Fruit fly (Drosophila melanogaster): ENCODE results near the gene Rpt3R.
A peak's percentile ranks its signal among the peaks of the same experiment; 100 is the strongest.

Rpt3R gene

DNA sequence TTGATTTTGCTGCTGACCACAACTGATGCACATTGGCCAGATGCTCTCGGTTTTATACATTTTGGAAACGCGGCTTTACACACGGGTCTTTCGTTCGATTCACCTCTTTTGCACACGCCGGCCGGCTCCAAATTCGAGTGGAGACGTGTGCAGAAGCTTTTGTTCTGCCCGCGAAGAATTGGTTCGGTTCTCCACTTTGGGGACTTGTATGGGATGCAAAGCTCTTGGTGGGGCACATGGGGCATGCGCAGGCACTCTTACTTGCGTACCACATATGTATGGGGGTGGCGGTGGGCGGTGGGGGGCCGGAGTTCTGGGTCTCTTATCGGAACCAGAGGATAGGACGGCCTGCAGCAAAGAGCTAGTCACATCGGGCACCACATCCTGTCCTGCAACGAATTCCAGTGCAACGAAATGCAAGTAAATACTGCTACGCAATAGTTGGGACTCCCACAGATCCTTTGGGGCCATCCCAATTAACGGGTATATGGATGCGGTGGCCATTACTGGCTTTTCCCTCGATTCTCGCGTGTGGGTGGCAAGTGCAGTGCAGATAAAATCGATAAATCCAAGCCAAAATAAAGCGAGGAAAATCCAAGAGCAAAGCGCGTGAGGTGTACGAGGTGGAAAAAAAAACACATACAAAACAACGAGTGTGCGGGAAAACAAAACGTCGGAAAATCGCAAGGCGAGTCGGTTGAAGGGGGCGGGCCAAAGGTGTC lies 28.2 kb upstream of the Rpt3R start, which contains the start of the genes MtnA and CG8500 (continued):
- TF ChIP-seq CG6854 (GFP tag; optimal IDR thresholded peaks at IDR 0.05) (no peak), Sry-β (GFP tag; optimal IDR thresholded peaks at IDR 0.05) (no peak), HLH3B (GFP tag; IDR thresholded peaks at IDR 0.05) (no peak), CG9932 (GFP tag; IDR thresholded peaks at IDR 0.05) (no peak), NK7.1 (GFP tag; optimal IDR thresholded peaks at IDR 0.05) (no peak), CG9876 (GFP tag; optimal IDR thresholded peaks at IDR 0.05) (no peak), dan (GFP tag; IDR thresholded peaks at IDR 0.05) (no peak), CG32772 (GFP tag; IDR thresholded peaks at IDR 0.05) (no peak), HmgD (GFP tag; optimal IDR thresholded peaks at IDR 0.05) (no peak), CG7928 (GFP tag; optimal IDR thresholded peaks at IDR 0.05) (no peak), crol (GFP tag; IDR thresholded peaks at IDR 0.05) (peak; percentile 93), bbx (GFP tag; IDR thresholded peaks at IDR 0.05; ENCODE audit: partially characterized antibody) (no peak), trh (GFP tag; optimal IDR thresholded peaks at IDR 0.05) (no peak), Hmr (GFP tag; optimal IDR thresholded peaks at IDR 0.05) (peak; percentile 79), dati (GFP tag; IDR thresholded peaks at IDR 0.05) (no peak), CG12155 (GFP tag; optimal IDR thresholded peaks at IDR 0.05) (peak; percentile 20), CG11093 (GFP tag; IDR thresholded peaks at IDR 0.05) (no peak), CG33557 (GFP tag; optimal IDR thresholded peaks at IDR 0.05) (no peak), CG6791 (GFP tag; IDR thresholded peaks at IDR 0.05; ENCODE audit: partially characterized antibody) (no peak), Ets65A (GFP tag) (peak; percentile 77), danr (GFP tag; IDR thresholded peaks at IDR 0.05) (no peak), MBD-R2 (GFP tag; IDR thresholded peaks at IDR 0.05) (peak; percentile 55; the same call in 1 of the 2 replicates), CG14860 (GFP tag; IDR thresholded peaks at IDR 0.05; ENCODE audit: partially characterized antibody) (no peak), crp (GFP tag; optimal IDR thresholded peaks at IDR 0.05) (no peak), CG14441 (GFP tag; IDR thresholded peaks at IDR 0.05) (no peak), ase (GFP tag; IDR thresholded peaks at IDR 0.05) (no peak), Pdp1 (GFP tag; optimal IDR thresholded peaks at IDR 0.05) (no peak), pnt (GFP tag; optimal IDR thresholded peaks at IDR 0.05) (no peak), Dip2 (GFP tag; IDR thresholded peaks at IDR 0.05) (no peak), knrl (GFP tag; IDR thresholded peaks at IDR 0.05; ENCODE audit: partially characterized antibody) (peak; percentile 19; the same call in 1 of the 3 replicates), gce (GFP tag; IDR thresholded peaks at IDR 0.05) (no peak), CG18764 (GFP tag; optimal IDR thresholded peaks at IDR 0.05) (no peak), CG10543 (GFP tag; optimal IDR thresholded peaks at IDR 0.05) (peak; percentile 37), CG2129 (GFP tag; IDR thresholded peaks at IDR 0.05; ENCODE audit: partially characterized antibody) (no peak), CG34422 (GFP tag; IDR thresholded peaks at IDR 0.05) (peak; percentile 75; the same call in 2 of the 3 replicates), dysf (GFP tag; IDR thresholded peaks at IDR 0.05) (no peak), Hr78 (GFP tag; optimal IDR thresholded peaks at IDR 0.05) (no peak), CG15073 (GFP tag; optimal IDR thresholded peaks at IDR 0.05) (no peak), CG1602 (GFP tag; optimal IDR thresholded peaks at IDR 0.05) (no peak), hkb (optimal IDR thresholded peaks at IDR 0.05) (no peak), hkb (GFP tag; IDR thresholded peaks at IDR 0.05) (no peak), eve (GFP tag; optimal IDR thresholded peaks at IDR 0.05) (no peak), maf-S (GFP tag; optimal IDR thresholded peaks at IDR 0.05) (no peak), CG4404 (GFP tag; IDR thresholded peaks at IDR 0.05) (no peak), CG10654 (GFP tag; optimal IDR thresholded peaks at IDR 0.05) (no peak), chn (GFP tag; optimal IDR thresholded peaks at IDR 0.05) (no peak), rib (GFP tag; IDR thresholded peaks at IDR 0.05) (no peak), CG1603 (tag; optimal IDR thresholded peaks at IDR 0.05) (no peak), tna (GFP tag; IDR thresholded peaks at IDR 0.05; ENCODE audit: partially characterized antibody) (peak; percentile 19; the same call in 1 of the 2 replicates), CG6272 (GFP tag; IDR thresholded peaks at IDR 0.05) (no peak)
